Worm (Caenorhabditis elegans) whole organism, late embryonic: ENCODE results near the gene C25A8.1.

Experiments
- ceh-24 ChIP-seq: sonication (generic microtip); optimal IDR thresholded peaks from 2 replicates; lab custom pipeline; 2016; ENCODE audit warnings: mild to moderate bottlenecking, missing genetic modification characterization, missing compliant biosample characterization
- fkh-10 ChIP-seq: fragments of 150-350 bp; optimal IDR thresholded peaks from 2 replicates; lab custom pipeline; 2014; ENCODE audit warnings: missing biosample characterization, missing genetic modification reagents, missing genetic modification characterization
- fkh-6 ChIP-seq: sonication (generic microtip); optimal IDR thresholded peaks from 2 replicates; lab custom pipeline; 2016; ENCODE audit warnings: missing genetic modification characterization, missing compliant biosample characterization
- pha-4 ChIP-seq: fragments of 150-350 bp; optimal IDR thresholded peaks from 2 replicates; lab custom pipeline; 2018; ENCODE audit warnings: missing biosample characterization, missing genetic modification reagents, missing genetic modification characterization
- ref-2 ChIP-seq: sonication (generic microtip); optimal IDR thresholded peaks from 2 replicates; lab custom pipeline; 2016; ENCODE audit warnings: missing genetic modification characterization, missing compliant biosample characterization
- sdc-2 ChIP-seq: sonication (generic microtip); optimal IDR thresholded peaks from 2 replicates; lab custom pipeline; 2016; ENCODE audit warnings: missing genotype, missing genetic modification characterization, missing compliant biosample characterization

- no peak for TF ChIP-seq sdc-2 (tag; lab: Kevin White, UChicago)
- TF ChIP-seq ref-2 (tag; lab: Kevin White, UChicago) = no peak
- no peak for TF ChIP-seq fkh-6
- TF ChIP-seq ceh-24 (tag; lab: Kevin White, UChicago) = no peak
- no peak for TF ChIP-seq fkh-10
- TF ChIP-seq pha-4 (tag; lab: Kevin White, UChicago) = no peak
These were observed 33.7 kb downstream of the C25A8.1 start, which contains the start of gene tin-9.1 for ce11 chrIV:7044552-7045139.
